Fruit fly (Drosophila melanogaster): ENCODE data around the gene Tom.

Gene Tom

dm6 chr3L:14986984-14987896 lies 18.1 kb downstream of the Tom start (continued):
- TF ChIP-seq Met (GFP tag; optimal IDR thresholded peaks at IDR 0.05): peak; percentile 15
- peak; percentile 42 for TF ChIP-seq fkh (GFP tag; optimal IDR thresholded peaks at IDR 0.05)
- TF ChIP-seq CG3919 (GFP tag; optimal IDR thresholded peaks at IDR 0.05): no peak
- no peak for TF ChIP-seq CG11294 (GFP tag; IDR thresholded peaks at IDR 0.05)

- TF ChIP-seq fkh (GFP tag; optimal IDR thresholded peaks at IDR 0.05): peak; percentile 83
- TF ChIP-seq acj6 (GFP tag; optimal IDR thresholded peaks at IDR 0.05): no peak
Observed at dm6 chr3L:14988231-14988630, 19.1 kb downstream of the Tom start.

dm6 chr3L:14989879-14990278 lies 20.7 kb downstream of the Tom start:
- TF ChIP-seq CG31627 (GFP tag; optimal IDR thresholded peaks at IDR 0.05): no peak
- no peak for TF ChIP-seq fd85E (GFP tag; optimal IDR thresholded peaks at IDR 0.05)
- TF ChIP-seq CG8632 (GFP tag; optimal IDR thresholded peaks at IDR 0.05): no peak
- no peak for TF ChIP-seq CG8119 (GFP tag; IDR thresholded peaks at IDR 0.05)
- peak; percentile 91 for TF ChIP-seq svp (GFP tag)
- no peak for TF ChIP-seq lz (GFP tag; optimal IDR thresholded peaks at IDR 0.05)
- no peak for TF ChIP-seq vri (GFP tag; optimal IDR thresholded peaks at IDR 0.05)

dm6 chr3L:14992025-14992424 lies 22.9 kb downstream of the Tom start, which contains the start of gene Zip71B:
TSS of gene Zip71B (plus strand) at chr3L:14992289.
- no peak for TF ChIP-seq fkh (GFP tag; optimal IDR thresholded peaks at IDR 0.05)
- TF ChIP-seq esn (GFP tag; optimal IDR thresholded peaks at IDR 0.05): no peak
- TF ChIP-seq CG6163 (GFP tag; IDR thresholded peaks at IDR 0.05): no peak
- no peak for TF ChIP-seq CG3919 (GFP tag; optimal IDR thresholded peaks at IDR 0.05)
- no peak for TF ChIP-seq net (GFP tag; optimal IDR thresholded peaks at IDR 0.05)
- TF ChIP-seq CG8319 (GFP tag; optimal IDR thresholded peaks at IDR 0.05): no peak
- peak; percentile 91 for TF ChIP-seq achi (GFP tag; optimal IDR thresholded peaks at IDR 0.05)
- no peak for TF ChIP-seq CG8632 (GFP tag; optimal IDR thresholded peaks at IDR 0.05)
- no peak for TF ChIP-seq CG10669 (GFP tag; optimal IDR thresholded peaks at IDR 0.05)
- no peak for TF ChIP-seq CG8119 (GFP tag; IDR thresholded peaks at IDR 0.05)
- TF ChIP-seq CG15336 (GFP tag; IDR thresholded peaks at IDR 0.05): no peak
- TF ChIP-seq CG6854 (GFP tag; optimal IDR thresholded peaks at IDR 0.05): peak; percentile 55
- no peak for TF ChIP-seq Sox102F (GFP tag; optimal IDR thresholded peaks at IDR 0.05)
- no peak for TF ChIP-seq Hr39 (GFP tag; optimal IDR thresholded peaks at IDR 0.05)
- no peak for TF ChIP-seq cyc (GFP tag; optimal IDR thresholded peaks at IDR 0.05)
- TF ChIP-seq Sox14 (GFP tag; optimal IDR thresholded peaks at IDR 0.05): no peak
- no peak for TF ChIP-seq Eip75B (GFP tag; optimal IDR thresholded peaks at IDR 0.05)
- no peak for TF ChIP-seq topi (GFP tag; optimal IDR thresholded peaks at IDR 0.05)
- no peak for TF ChIP-seq CG11294 (GFP tag; IDR thresholded peaks at IDR 0.05)
- peak; percentile 25 for TF ChIP-seq vri (GFP tag; optimal IDR thresholded peaks at IDR 0.05)
- TF ChIP-seq Hr38 (GFP tag; optimal IDR thresholded peaks at IDR 0.05): no peak
- no peak for TF ChIP-seq CG6276 (GFP tag; optimal IDR thresholded peaks at IDR 0.05)

dm6 chr3L:14992807-14993206 lies 23.7 kb downstream of the Tom start:
- TF ChIP-seq fkh (GFP tag; optimal IDR thresholded peaks at IDR 0.05) (peak; percentile 55), vri (GFP tag; optimal IDR thresholded peaks at IDR 0.05) (peak; percentile 76), svp (GFP tag) (peak; percentile 75), CG11902 (GFP tag; optimal IDR thresholded peaks at IDR 0.05) (no peak)

- no peak for TF ChIP-seq spab (GFP tag; optimal IDR thresholded peaks at IDR 0.05)
- TF ChIP-seq CG11762 (GFP tag; optimal IDR thresholded peaks at IDR 0.05; ENCODE audit: insufficient read depth): peak; percentile 51
- TF ChIP-seq CG8119 (GFP tag; IDR thresholded peaks at IDR 0.05): no peak; the same call in 2 of the 3 replicates
- TF ChIP-seq net (GFP tag; optimal IDR thresholded peaks at IDR 0.05): no peak
- TF ChIP-seq cyc (GFP tag; optimal IDR thresholded peaks at IDR 0.05): peak; percentile 38
- TF ChIP-seq Ets21C (GFP tag; optimal IDR thresholded peaks at IDR 0.05): no peak
- no peak for TF ChIP-seq Sox14 (GFP tag; optimal IDR thresholded peaks at IDR 0.05)
- no peak for TF ChIP-seq Hr39 (GFP tag; optimal IDR thresholded peaks at IDR 0.05)
- no peak for TF ChIP-seq achi (GFP tag; optimal IDR thresholded peaks at IDR 0.05)
- TF ChIP-seq fd85E (GFP tag; optimal IDR thresholded peaks at IDR 0.05): no peak
- no peak for TF ChIP-seq CG1621 (tag; optimal IDR thresholded peaks at IDR 0.05)
- TF ChIP-seq CG11902 (GFP tag; optimal IDR thresholded peaks at IDR 0.05): peak; percentile 62
- no peak for TF ChIP-seq Sox102F (GFP tag; optimal IDR thresholded peaks at IDR 0.05)
- TF ChIP-seq svp (GFP tag): peak; percentile 55
- TF ChIP-seq CG31627 (GFP tag; optimal IDR thresholded peaks at IDR 0.05): no peak
- no peak for TF ChIP-seq CG8319 (GFP tag; optimal IDR thresholded peaks at IDR 0.05)
- peak; percentile 33 for TF ChIP-seq topi (GFP tag; optimal IDR thresholded peaks at IDR 0.05)
- TF ChIP-seq CG15336 (GFP tag; IDR thresholded peaks at IDR 0.05): peak; percentile 38; the same call in 1 of the 2 replicates
- TF ChIP-seq Sox15 (GFP tag; optimal IDR thresholded peaks at IDR 0.05): no peak
- no peak for TF ChIP-seq vri (GFP tag; optimal IDR thresholded peaks at IDR 0.05)
- TF ChIP-seq Eip75B (GFP tag; optimal IDR thresholded peaks at IDR 0.05): no peak
- TF ChIP-seq fd59A (GFP tag; optimal IDR thresholded peaks at IDR 0.05): no peak
- TF ChIP-seq CG3919 (GFP tag; optimal IDR thresholded peaks at IDR 0.05): no peak
Observed at dm6 chr3L:14999284-15000019, 30.3 kb downstream of the Tom start, which contains the start of the genes mRpL39 and Prosbeta2. TSS of gene mRpL39 (minus strand) at chr3L:14999666. TSS of gene Prosbeta2 (plus strand) at chr3L:14999951.

Data from whole organism, prepupa.